Fruit fly (Drosophila melanogaster) whole organism, embryonic: ENCODE data around the gene CG43389.

Source experiments
- CG10267 ChIP-seq: fragments of 200-800 bp; sonication (Bioruptor generic); optimal IDR thresholded peaks from 2 replicates; lab custom pipeline; 2018; ENCODE audit warnings: missing biosample characterization, mild to moderate bottlenecking, missing genetic modification characterization, moderate library complexity
- CG11695 ChIP-seq: fragments of 200-800 bp; sonication (Bioruptor generic); IDR thresholded peaks from 3 replicates; pipeline ENCODE4 v1.3.6; 2022; ENCODE audit warnings: missing biosample characterization, missing genetic modification characterization
- CG12104 ChIP-seq: fragments of 200-800 bp; sonication (Bioruptor generic); optimal IDR thresholded peaks from 3 replicates; lab custom pipeline; 2016; ENCODE audit warnings: missing biosample characterization, missing genetic modification characterization
- CG13296 ChIP-seq: fragments of 200-800 bp; sonication (Bioruptor generic); optimal IDR thresholded peaks from 3 replicates; lab custom pipeline; 2018; ENCODE audit warnings: missing biosample characterization, mild to moderate bottlenecking, missing genetic modification characterization
- CG14441 ChIP-seq: fragments of 200-800 bp; sonication (Bioruptor generic); IDR thresholded peaks from 2 replicates; pipeline ENCODE4 v1.3.6; 2022; ENCODE audit warnings: missing biosample characterization, missing genetic modification characterization
- CG14860 ChIP-seq: fragments of 200-800 bp; sonication (Bioruptor generic); IDR thresholded peaks from 3 replicates; pipeline ENCODE4 v1.3.6; 2022; ENCODE audit warnings: missing biosample characterization, missing genetic modification characterization; ENCODE audit not compliant: partially characterized antibody
- CG15479 ChIP-seq: fragments of 200-800 bp; sonication (Bioruptor generic); optimal IDR thresholded peaks from 3 replicates; lab custom pipeline; 2019; ENCODE audit warnings: missing biosample characterization, mild to moderate bottlenecking, missing genetic modification characterization, moderate library complexity
- CG18011 ChIP-seq: fragments of 200-800 bp; sonication (Bioruptor generic); optimal IDR thresholded peaks from 2 replicates; lab custom pipeline; 2017; ENCODE audit warnings: missing biosample characterization, missing genetic modification characterization, mild to moderate bottlenecking, moderate library complexity, missing genotype
- CG30020 ChIP-seq: fragments of 200-800 bp; optimal IDR thresholded peaks from 2 replicates; lab custom pipeline; 2019; ENCODE audit warnings: missing biosample characterization, mild to moderate bottlenecking, missing genetic modification characterization, moderate library complexity
- CG43689 ChIP-seq: fragments of 200-800 bp; sonication (Bioruptor generic); IDR thresholded peaks from 2 replicates; pipeline ENCODE4 v1.3.6; 2022; ENCODE audit warnings: missing biosample characterization, missing genetic modification characterization
- CG6654 ChIP-seq: fragments of 200-800 bp; sonication (Bioruptor generic); optimal IDR thresholded peaks from 2 replicates; lab custom pipeline; 2017; ENCODE audit warnings: missing biosample characterization, mild to moderate bottlenecking, missing genetic modification characterization
- CG6765 ChIP-seq: fragments of 200-800 bp; sonication (Bioruptor generic); optimal IDR thresholded peaks from 3 replicates; lab custom pipeline; 2017; ENCODE audit warnings: missing biosample characterization, mild to moderate bottlenecking, missing genetic modification characterization
- CG6791 ChIP-seq: fragments of 200-800 bp; sonication (Bioruptor generic); IDR thresholded peaks from 3 replicates; pipeline ENCODE4 v1.3.6; 2022; ENCODE audit warnings: missing biosample characterization, missing genetic modification characterization; ENCODE audit not compliant: partially characterized antibody
- CG7556 ChIP-seq: fragments of 200-800 bp; sonication (Bioruptor generic); optimal IDR thresholded peaks from 2 replicates; lab custom pipeline; 2017; ENCODE audit warnings: missing biosample characterization, mild to moderate bottlenecking, missing genetic modification characterization
- CG8281 ChIP-seq: fragments of 200-800 bp; sonication (Bioruptor generic); optimal IDR thresholded peaks from 2 replicates; lab custom pipeline; 2018; ENCODE audit warnings: missing biosample characterization, mild to moderate bottlenecking, missing genetic modification characterization, moderate library complexity
- CG8388 ChIP-seq: fragments of 200-800 bp; sonication (Bioruptor generic); optimal IDR thresholded peaks from 2 replicates; lab custom pipeline; 2019; ENCODE audit warnings: missing biosample characterization, mild to moderate bottlenecking, missing genetic modification characterization, moderate library complexity
- CG9437 ChIP-seq: fragments of 200-800 bp; sonication (Bioruptor generic); optimal IDR thresholded peaks from 2 replicates; lab custom pipeline; 2018; ENCODE audit warnings: missing biosample characterization, mild to moderate bottlenecking, missing genetic modification characterization
- CTCF ChIP-seq: fragments of 200-800 bp; sonication (Bioruptor generic); optimal IDR thresholded peaks from 2 replicates; lab custom pipeline; 2017; ENCODE audit warnings: missing biosample characterization, mild to moderate bottlenecking, missing genetic modification characterization, moderate library complexity
- E2f1 ChIP-seq: fragments of 200-800 bp; sonication (Bioruptor generic); IDR thresholded peaks from 2 replicates; pipeline ENCODE4 v1.3.6; 2022; ENCODE audit warnings: missing biosample characterization, missing genetic modification characterization
- Ets97D ChIP-seq: fragments of 200-800 bp; sonication (Bioruptor generic); optimal IDR thresholded peaks from 3 replicates; lab custom pipeline; 2016; ENCODE audit warnings: missing biosample characterization, missing genetic modification characterization
- Gug ChIP-seq: fragments of 200-800 bp; sonication (Bioruptor generic); IDR thresholded peaks from 4 replicates; pipeline ENCODE4 v1.3.6; 2022; ENCODE audit warnings: missing biosample characterization, missing genetic modification characterization
- Hr51 ChIP-seq, 2 experiments: fragments of 200-800 bp; sonication (Bioruptor generic); optimal IDR thresholded peaks; 2 replicates in 1 of 2; 3 replicates in 1 of 2; lab custom pipeline; 2016 to 2018; ENCODE audit warnings: missing biosample characterization in 2 of 2, missing genetic modification characterization in 2 of 2, mild to moderate bottlenecking in 1 of 2, moderate library complexity in 1 of 2
- NK7.1 ChIP-seq: fragments of 200-800 bp; sonication (Bioruptor generic); optimal IDR thresholded peaks from 3 replicates; lab custom pipeline; 2016; ENCODE audit warnings: missing biosample characterization, missing genetic modification characterization
- PHDP ChIP-seq: fragments of 200-800 bp; sonication (Bioruptor generic); optimal IDR thresholded peaks from 3 replicates; lab custom pipeline; 2018; ENCODE audit warnings: missing biosample characterization, mild to moderate bottlenecking, missing genetic modification characterization, moderate library complexity
- Spps ChIP-seq: fragments of 200-800 bp; sonication (Bioruptor generic); optimal IDR thresholded peaks from 2 replicates; lab custom pipeline; 2018; ENCODE audit warnings: missing biosample characterization, mild to moderate bottlenecking, missing genetic modification characterization
- Sry-δ ChIP-seq: fragments of 200-800 bp; sonication (Bioruptor generic); optimal IDR thresholded peaks from 2 replicates; lab custom pipeline; 2016; ENCODE audit warnings: missing biosample characterization, missing genetic modification characterization
- aop ChIP-seq: fragments of 200-800 bp; sonication (Bioruptor generic); IDR thresholded peaks from 2 replicates; pipeline ENCODE4 v1.3.6; 2022; ENCODE audit warnings: missing biosample characterization, missing genetic modification characterization
- ato ChIP-seq: fragments of 200-800 bp; sonication (Bioruptor generic); IDR thresholded peaks from 2 replicates; pipeline ENCODE4 v1.3.6; 2022; ENCODE audit warnings: missing biosample characterization, missing genetic modification characterization; ENCODE audit not compliant: partially characterized antibody
- az2 ChIP-seq: fragments of 200-800 bp; sonication (Bioruptor generic); optimal IDR thresholded peaks from 3 replicates; lab custom pipeline; 2016; ENCODE audit warnings: missing biosample characterization, missing genetic modification characterization
- cg ChIP-seq: fragments of 200-800 bp; sonication (Bioruptor generic); optimal IDR thresholded peaks from 3 replicates; lab custom pipeline; 2019; ENCODE audit warnings: missing biosample characterization, mild to moderate bottlenecking, missing genetic modification characterization, moderate library complexity
- chif ChIP-seq, 2 experiments: fragments of 200-800 bp; sonication (Bioruptor generic); optimal IDR thresholded peaks; 3 replicates each; lab custom pipeline; 2016; ENCODE audit warnings: missing biosample characterization in 2 of 2, missing genetic modification characterization in 2 of 2
- corto ChIP-seq: fragments of 200-800 bp; sonication (Bioruptor generic); optimal IDR thresholded peaks from 2 replicates; lab custom pipeline; 2016; ENCODE audit warnings: missing biosample characterization, mild to moderate bottlenecking, missing genetic modification characterization, moderate library complexity
- danr ChIP-seq: fragments of 200-800 bp; sonication (Bioruptor generic); IDR thresholded peaks from 2 replicates; pipeline ENCODE4 v1.3.6; 2022; ENCODE audit warnings: missing biosample characterization, missing genetic modification characterization
- dmrt11E ChIP-seq: fragments of 200-800 bp; sonication (Bioruptor generic); optimal IDR thresholded peaks from 3 replicates; lab custom pipeline; 2018; ENCODE audit warnings: missing biosample characterization, mild to moderate bottlenecking, missing genetic modification characterization, moderate library complexity
- dpn ChIP-seq, 2 experiments: fragments of 200-800 bp; sonication (Bioruptor generic); optimal IDR thresholded peaks; 3 replicates each; lab custom pipeline; 2016; ENCODE audit warnings: missing biosample characterization in 2 of 2, missing genetic modification characterization in 2 of 2
- gce ChIP-seq: fragments of 200-800 bp; sonication (Bioruptor generic); IDR thresholded peaks from 3 replicates; pipeline ENCODE4 v1.3.6; 2022; ENCODE audit warnings: missing biosample characterization, missing genetic modification characterization
- gro ChIP-seq: fragments of 200-800 bp; sonication (Bioruptor generic); optimal IDR thresholded peaks from 2 replicates; lab custom pipeline; 2016; ENCODE audit warnings: missing biosample characterization, missing genetic modification characterization
- ham ChIP-seq: fragments of 200-800 bp; sonication (Bioruptor generic); IDR thresholded peaks from 2 replicates; pipeline ENCODE4 v1.3.6; 2022; ENCODE audit warnings: missing biosample characterization, missing genetic modification characterization
- hb ChIP-seq: fragments of 200-800 bp; sonication (Bioruptor generic); IDR thresholded peaks from 3 replicates; pipeline ENCODE4 v1.3.6; 2022; ENCODE audit warnings: missing biosample characterization, missing genetic modification characterization; ENCODE audit not compliant: partially characterized antibody
- klu ChIP-seq: fragments of 200-800 bp; sonication (Bioruptor generic); IDR thresholded peaks from 2 replicates; pipeline ENCODE4 v1.3.6; 2022; ENCODE audit warnings: missing biosample characterization, missing genetic modification characterization
- lov ChIP-seq, 2 experiments: fragments of 200-800 bp in 1 of 2; fragments of >200 bp in 1 of 2; sonication (Bioruptor generic) in 1 of 2; IDR thresholded peaks in 1 of 2; optimal IDR thresholded peaks in 1 of 2; 2 replicates in 1 of 2; 3 replicates in 1 of 2; pipeline versions ENCODE4 v1.3.6 to Lab custom; 2017 to 2022; ENCODE audit warnings: missing biosample characterization in 1 of 2, missing genetic modification characterization in 1 of 2
- mam ChIP-seq: fragments of 200-800 bp; sonication (Bioruptor generic); optimal IDR thresholded peaks from 3 replicates; lab custom pipeline; 2016; ENCODE audit warnings: missing biosample characterization, missing genetic modification characterization
- mirr ChIP-seq: fragments of 200-800 bp; sonication (Bioruptor generic); optimal IDR thresholded peaks from 3 replicates; lab custom pipeline; 2018; ENCODE audit warnings: missing biosample characterization, mild to moderate bottlenecking, missing genetic modification characterization
- psq ChIP-seq: fragments of 200-800 bp; sonication (Bioruptor generic); optimal IDR thresholded peaks from 2 replicates; lab custom pipeline; 2017; ENCODE audit warnings: missing biosample characterization, missing genetic modification characterization
- seq ChIP-seq: fragments of 200-800 bp; sonication (Bioruptor generic); IDR thresholded peaks from 2 replicates; pipeline ENCODE4 v1.3.6; 2022; ENCODE audit warnings: missing biosample characterization, missing genetic modification characterization
- sob ChIP-seq: fragments of 200-800 bp; sonication (Bioruptor generic); IDR thresholded peaks from 2 replicates; pipeline ENCODE4 v1.3.6; 2022; ENCODE audit warnings: missing biosample characterization, missing genetic modification characterization
- stwl ChIP-seq: fragments of 200-800 bp; sonication (Bioruptor generic); optimal IDR thresholded peaks from 3 replicates; lab custom pipeline; 2018; ENCODE audit warnings: missing biosample characterization, mild to moderate bottlenecking, missing genetic modification characterization, moderate library complexity
- twi ChIP-seq: fragments of 200-800 bp; optimal IDR thresholded peaks from 2 replicates; lab custom pipeline; 2019; ENCODE audit warnings: missing biosample characterization, mild to moderate bottlenecking, missing genetic modification characterization, moderate library complexity

Gene CG43389

dm6 chr3L:3249997-3250774 lies 2.4 kb downstream of the CG43389 start (continued):
- TF ChIP-seq CG8388 (peak; percentile 93), CG10267 (tag; lab: Kevin White, UChicago) (peak; percentile 89), klu (peak; percentile 88), cg (GFP tag; lab: Kevin White, UChicago) (no peak), Sry-δ (GFP tag; lab: Kevin White, UChicago) (peak; percentile 62), PHDP (tag; lab: Kevin White, UChicago) (peak; percentile 94), Hr51 (GFP tag; optimal IDR thresholded peaks at IDR 0.05; lab: Kevin White, UChicago) (peak; percentile 92 to 95), twi (peak; percentile 93), CG14441 (peak; percentile 84), CG9437 (peak; percentile 95), ato (GFP tag; lab: Robert Waterston, UW) (no peak), CG7556 (GFP tag; lab: Kevin White, UChicago) (peak; percentile 97), danr (GFP tag; lab: Robert Waterston, UW) (peak; percentile 83), lov (optimal IDR thresholded peaks at IDR 0.05; lab: Kevin White, UChicago) (no peak), lov (GFP tag; IDR thresholded peaks at IDR 0.05; lab: Robert Waterston, UW) (peak; percentile 61; the same call in 1 of the 3 replicates), CG15479 (GFP tag; lab: Kevin White, UChicago) (peak; percentile 12), CG12104 (GFP tag; lab: Kevin White, UChicago) (peak; percentile 95), Spps (tag; lab: Kevin White, UChicago) (peak; percentile 80), gro (peak; percentile 88), hb (GFP tag; lab: Robert Waterston, UW) (no peak), ham (GFP tag; lab: Robert Waterston, UW) (peak; percentile 48; the same call in 1 of the 2 replicates), Gug (GFP tag; lab: Robert Waterston, UW) (peak; percentile 85), CG14860 (GFP tag; lab: Robert Waterston, UW) (no peak), CG18011 (GFP tag; lab: Kevin White, UChicago) (peak; percentile 85), E2f1 (GFP tag; lab: Robert Waterston, UW) (peak; percentile 79; the same call in 1 of the 2 replicates), psq (GFP tag; lab: Kevin White, UChicago) (peak; percentile 87), CTCF (GFP tag; lab: Kevin White, UChicago) (peak; percentile 59), seq (peak; percentile 82), aop (0 out of 2 replicates have a peak, but pooled peaks have one; percentile 14), corto (GFP tag; lab: Kevin White, UChicago) (peak; percentile 37), CG11695 (GFP tag; lab: Robert Waterston, UW) (peak; percentile 90), Ets97D (peak; percentile 80), CG8281 (tag; lab: Kevin White, UChicago) (peak; percentile 79), CG43689 (GFP tag; lab: Robert Waterston, UW) (no peak), az2 (GFP tag; lab: Kevin White, UChicago) (peak; percentile 97), CG13296 (GFP tag; lab: Kevin White, UChicago) (peak; percentile 90), CG6765 (peak; percentile 86), gce (peak; percentile 77; the same call in 1 of the 3 replicates), chif (GFP tag; optimal IDR thresholded peaks at IDR 0.05; lab: Kevin White, UChicago) (peak; percentile 97), NK7.1 (GFP tag; lab: Kevin White, UChicago) (peak; percentile 91), stwl (tag; lab: Kevin White, UChicago) (no peak), mirr (GFP tag; lab: Kevin White, UChicago) (peak; percentile 59), dmrt11E (tag; lab: Kevin White, UChicago) (peak; percentile 93), mam (peak; percentile 95), dpn (GFP tag; optimal IDR thresholded peaks at IDR 0.05; lab: Kevin White, UChicago) (peak; percentile 95 to 96), CG6791 (no peak), CG30020 (tag; lab: Kevin White, UChicago) (peak; percentile 83), sob (GFP tag; lab: Robert Waterston, UW) (peak; percentile 82; the same call in 1 of the 2 replicates), CG6654 (GFP tag; lab: Kevin White, UChicago) (peak; percentile 88)
